Fruit fly (Drosophila melanogaster) whole organism, embryonic: ENCODE results near the gene CG31050.

Source experiments
- CG10543 ChIP-seq: fragments of 200-800 bp; sonication (Bioruptor generic); optimal IDR thresholded peaks from 3 replicates; lab custom pipeline; 2017; ENCODE audit warnings: missing biosample characterization, mild to moderate bottlenecking, missing genetic modification characterization, moderate library complexity
- CG10979 ChIP-seq: fragments of 200-800 bp; sonication (Bioruptor generic); optimal IDR thresholded peaks from 2 replicates; lab custom pipeline; 2018; ENCODE audit warnings: missing biosample characterization, mild to moderate bottlenecking, missing genetic modification characterization, moderate library complexity
- CG11247 ChIP-seq: fragments of 200-800 bp; sonication (Bioruptor generic); IDR thresholded peaks from 2 replicates; pipeline ENCODE4 v1.3.6; 2022; ENCODE audit warnings: missing biosample characterization, missing genetic modification characterization
- CG11398 ChIP-seq: fragments of 200-800 bp; sonication (Bioruptor generic); optimal IDR thresholded peaks from 2 replicates; lab custom pipeline; 2016; ENCODE audit warnings: missing biosample characterization, missing genetic modification characterization
- CG11456 ChIP-seq: fragments of 200-800 bp; sonication (Bioruptor generic); IDR thresholded peaks from 3 replicates; pipeline ENCODE4 v1.3.6; 2022; ENCODE audit warnings: missing biosample characterization, missing genetic modification characterization
- CG12391 ChIP-seq: fragments of 200-800 bp; sonication (Bioruptor generic); optimal IDR thresholded peaks from 3 replicates; lab custom pipeline; 2018; ENCODE audit warnings: missing biosample characterization, mild to moderate bottlenecking, missing genetic modification characterization, moderate library complexity
- CG1603 ChIP-seq: fragments of 200-800 bp; sonication (Bioruptor generic); optimal IDR thresholded peaks from 2 replicates; lab custom pipeline; 2019; ENCODE audit warnings: missing biosample characterization, mild to moderate bottlenecking, missing genetic modification characterization, moderate library complexity
- CG17802 ChIP-seq: fragments of 200-800 bp; sonication (Bioruptor generic); optimal IDR thresholded peaks from 2 replicates; lab custom pipeline; 2018; ENCODE audit warnings: missing biosample characterization, mild to moderate bottlenecking, missing genetic modification characterization, moderate library complexity
- CG2116 ChIP-seq: fragments of 200-800 bp; sonication (Bioruptor generic); optimal IDR thresholded peaks from 3 replicates; lab custom pipeline; 2018; ENCODE audit warnings: missing biosample characterization, mild to moderate bottlenecking, missing genetic modification characterization
- CG2875 ChIP-seq: fragments of 200-800 bp; sonication (Bioruptor generic); optimal IDR thresholded peaks from 2 replicates; lab custom pipeline; 2017; ENCODE audit warnings: missing biosample characterization, mild to moderate bottlenecking, missing genetic modification characterization, missing genetic modification reagents
- CG31365 ChIP-seq: fragments of 200-800 bp; sonication (Bioruptor generic); optimal IDR thresholded peaks from 2 replicates; lab custom pipeline; 2018; ENCODE audit warnings: missing biosample characterization, mild to moderate bottlenecking, missing genetic modification characterization
- CG33213 ChIP-seq: fragments of 200-800 bp; sonication (Bioruptor generic); optimal IDR thresholded peaks from 3 replicates; lab custom pipeline; 2016; ENCODE audit warnings: missing biosample characterization, missing genetic modification characterization
- CG8281 ChIP-seq: fragments of 200-800 bp; sonication (Bioruptor generic); optimal IDR thresholded peaks from 2 replicates; lab custom pipeline; 2018; ENCODE audit warnings: missing biosample characterization, mild to moderate bottlenecking, missing genetic modification characterization, moderate library complexity
- CTCF ChIP-seq: fragments of 200-800 bp; sonication (Bioruptor generic); optimal IDR thresholded peaks from 2 replicates; lab custom pipeline; 2017; ENCODE audit warnings: missing biosample characterization, mild to moderate bottlenecking, missing genetic modification characterization, moderate library complexity
- D ChIP-seq, 2 experiments: fragments of 200-800 bp in 1 of 2; fragments of >200 bp in 1 of 2; sonication (Bioruptor generic) in 1 of 2; optimal IDR thresholded peaks; 2 replicates in 1 of 2; 3 replicates in 1 of 2; lab custom pipeline; 2017; ENCODE audit warnings: mild to moderate bottlenecking in 1 of 2, missing biosample characterization in 1 of 2, missing genetic modification characterization in 1 of 2, missing genetic modification reagents in 1 of 2
- Dbx ChIP-seq: fragments of 200-800 bp; sonication (Bioruptor generic); IDR thresholded peaks from 3 replicates; pipeline ENCODE4 v1.3.6; 2022; ENCODE audit warnings: missing biosample characterization, missing genetic modification characterization
- Dp ChIP-seq: fragments of 200-800 bp; sonication (Bioruptor generic); optimal IDR thresholded peaks from 2 replicates; lab custom pipeline; 2018; ENCODE audit warnings: missing biosample characterization, mild to moderate bottlenecking, missing genetic modification characterization, moderate library complexity
- E2f2 ChIP-seq: fragments of 200-800 bp; sonication (Bioruptor generic); IDR thresholded peaks from 2 replicates; pipeline ENCODE4 v1.3.6; 2022; ENCODE audit warnings: missing biosample characterization, missing genetic modification characterization
- HLHmδ ChIP-seq: fragments of 200-800 bp; sonication (Bioruptor generic); optimal IDR thresholded peaks from 2 replicates; lab custom pipeline; 2018; ENCODE audit warnings: missing biosample characterization, mild to moderate bottlenecking, missing genetic modification characterization, moderate library complexity
- HmgZ ChIP-seq: fragments of 200-800 bp; sonication (Bioruptor generic); optimal IDR thresholded peaks from 2 replicates; lab custom pipeline; 2018; ENCODE audit warnings: missing biosample characterization, mild to moderate bottlenecking, missing genetic modification characterization
- Med ChIP-seq: fragments of 200-800 bp; sonication (Bioruptor generic); peaks from one replicate; lab custom pipeline; 2016; ENCODE audit warnings: missing biosample characterization, missing genetic modification characterization, mild to moderate bottlenecking, inconsistent platforms, moderate library complexity
- Mrtf ChIP-seq: fragments of 200-800 bp; sonication (Bioruptor generic); IDR thresholded peaks from 3 replicates; pipeline ENCODE4 v1.3.6; 2022; ENCODE audit warnings: missing biosample characterization, missing genetic modification characterization
- NC2β ChIP-seq: fragments of 200-800 bp; sonication (Bioruptor generic); optimal IDR thresholded peaks from 2 replicates; lab custom pipeline; 2016; ENCODE audit warnings: missing biosample characterization, missing genetic modification characterization
- NFAT ChIP-seq: fragments of 200-800 bp; sonication (Bioruptor generic); IDR thresholded peaks from 2 replicates; pipeline ENCODE4 v1.3.6; 2022; ENCODE audit warnings: missing biosample characterization, missing genetic modification characterization
- Pdp1 ChIP-seq, 2 experiments: fragments of 200-800 bp; sonication (Bioruptor generic); optimal IDR thresholded peaks; 3 replicates each; lab custom pipeline; 2016; ENCODE audit warnings: missing biosample characterization in 2 of 2, missing genetic modification characterization in 2 of 2, mild to moderate bottlenecking in 1 of 2, moderate library complexity in 1 of 2
- Rfx ChIP-seq: fragments of 200-800 bp; sonication (Bioruptor generic); IDR thresholded peaks from 2 replicates; pipeline ENCODE4 v1.3.6; 2022; ENCODE audit warnings: missing biosample characterization, missing genetic modification characterization
- Sox100B ChIP-seq: fragments of 200-800 bp; sonication (Bioruptor generic); optimal IDR thresholded peaks from 3 replicates; lab custom pipeline; 2018; ENCODE audit warnings: missing biosample characterization, mild to moderate bottlenecking, missing genetic modification characterization
- aop ChIP-seq: fragments of 200-800 bp; sonication (Bioruptor generic); IDR thresholded peaks from 2 replicates; pipeline ENCODE4 v1.3.6; 2022; ENCODE audit warnings: missing biosample characterization, missing genetic modification characterization
- caup ChIP-seq: fragments of 200-800 bp; sonication (Bioruptor generic); optimal IDR thresholded peaks from 3 replicates; lab custom pipeline; 2017; ENCODE audit warnings: missing biosample characterization, mild to moderate bottlenecking, missing genetic modification characterization, moderate library complexity; ENCODE audit not compliant: severe bottlenecking
- crol ChIP-seq: fragments of 200-800 bp; sonication (Bioruptor generic); IDR thresholded peaks from 2 replicates; pipeline ENCODE4 v1.3.6; 2022; ENCODE audit warnings: missing biosample characterization, missing genetic modification characterization
- gfzf ChIP-seq: fragments of 200-800 bp; sonication (Bioruptor generic); optimal IDR thresholded peaks from 2 replicates; lab custom pipeline; 2016; ENCODE audit warnings: missing biosample characterization, mild to moderate bottlenecking, missing genetic modification characterization, moderate library complexity
- klu ChIP-seq: fragments of 200-800 bp; sonication (Bioruptor generic); IDR thresholded peaks from 2 replicates; pipeline ENCODE4 v1.3.6; 2022; ENCODE audit warnings: missing biosample characterization, missing genetic modification characterization
- lab ChIP-seq: fragments of 200-800 bp; sonication (Bioruptor generic); optimal IDR thresholded peaks from 3 replicates; lab custom pipeline; 2017; ENCODE audit warnings: missing biosample characterization, missing genetic modification characterization, mild to moderate bottlenecking, moderate library complexity, missing genetic modification reagents
- lov ChIP-seq, 2 experiments: fragments of 200-800 bp in 1 of 2; fragments of >200 bp in 1 of 2; sonication (Bioruptor generic) in 1 of 2; IDR thresholded peaks in 1 of 2; optimal IDR thresholded peaks in 1 of 2; 2 replicates in 1 of 2; 3 replicates in 1 of 2; pipeline versions ENCODE4 v1.3.6 to Lab custom; 2017 to 2022; ENCODE audit warnings: missing biosample characterization in 1 of 2, missing genetic modification characterization in 1 of 2
- nmo ChIP-seq: fragments of 200-800 bp; sonication (Bioruptor generic); optimal IDR thresholded peaks from 2 replicates; lab custom pipeline; 2018; ENCODE audit warnings: missing biosample characterization, mild to moderate bottlenecking, missing genetic modification characterization, moderate library complexity
- oc ChIP-seq: fragments of 200-800 bp; sonication (Bioruptor generic); optimal IDR thresholded peaks from 2 replicates; lab custom pipeline; 2018; ENCODE audit warnings: missing biosample characterization, mild to moderate bottlenecking, missing genetic modification characterization, moderate library complexity
- onecut ChIP-seq: fragments of 200-800 bp; sonication (Bioruptor generic); IDR thresholded peaks from 2 replicates; pipeline ENCODE4 v1.3.6; 2022; ENCODE audit warnings: missing biosample characterization, missing genetic modification characterization
- pan ChIP-seq, 4 experiments: fragments of >200 bp in 3 of 4; fragments of 200-800 bp in 1 of 4; sonication (Bioruptor generic) in 1 of 4; optimal IDR thresholded peaks in 3 of 4; IDR thresholded peaks in 1 of 4; 2 replicates each; pipeline versions ENCODE4 v1.3.6 to Lab custom; 2017 to 2022; ENCODE audit warnings: missing biosample characterization in 2 of 4, missing genetic modification characterization in 2 of 4, mixed read lengths in 1 of 4
- repo ChIP-seq: fragments of 200-800 bp; sonication (Bioruptor generic); optimal IDR thresholded peaks from 2 replicates; lab custom pipeline; 2016; ENCODE audit warnings: missing biosample characterization, missing genetic modification characterization
- ro ChIP-seq: fragments of 200-800 bp; sonication (Bioruptor generic); IDR thresholded peaks from 2 replicates; pipeline ENCODE4 v1.3.6; 2022; ENCODE audit warnings: missing biosample characterization, missing genetic modification characterization
- sens ChIP-seq: fragments of 200-800 bp; sonication (Bioruptor generic); peaks from one replicate; lab custom pipeline; 2016; ENCODE audit warnings: missing biosample characterization, missing genetic modification characterization
- sr ChIP-seq: fragments of 200-800 bp; sonication (Bioruptor generic); IDR thresholded peaks from 3 replicates; pipeline ENCODE4 v1.3.6; 2022; ENCODE audit warnings: missing biosample characterization, missing genetic modification characterization
- ssp ChIP-seq: fragments of 200-800 bp; sonication (Bioruptor generic); IDR thresholded peaks from 2 replicates; pipeline ENCODE4 v1.3.6; 2022; ENCODE audit warnings: missing biosample characterization, missing genetic modification characterization
- toy ChIP-seq: fragments of 200-800 bp; sonication (Bioruptor generic); IDR thresholded peaks from 2 replicates; pipeline ENCODE4 v1.3.6; 2022; ENCODE audit warnings: missing biosample characterization, missing genetic modification characterization
- vvl ChIP-seq: fragments of 200-800 bp; sonication (Bioruptor generic); IDR thresholded peaks from 2 replicates; pipeline ENCODE4 v1.3.6; 2022; ENCODE audit warnings: missing biosample characterization, missing genetic modification characterization
- zfh2 ChIP-seq: fragments of 200-800 bp; sonication (Bioruptor generic); optimal IDR thresholded peaks from 2 replicates; lab custom pipeline; 2016; ENCODE audit warnings: missing biosample characterization, missing genetic modification characterization

Gene CG31050

DNA sequence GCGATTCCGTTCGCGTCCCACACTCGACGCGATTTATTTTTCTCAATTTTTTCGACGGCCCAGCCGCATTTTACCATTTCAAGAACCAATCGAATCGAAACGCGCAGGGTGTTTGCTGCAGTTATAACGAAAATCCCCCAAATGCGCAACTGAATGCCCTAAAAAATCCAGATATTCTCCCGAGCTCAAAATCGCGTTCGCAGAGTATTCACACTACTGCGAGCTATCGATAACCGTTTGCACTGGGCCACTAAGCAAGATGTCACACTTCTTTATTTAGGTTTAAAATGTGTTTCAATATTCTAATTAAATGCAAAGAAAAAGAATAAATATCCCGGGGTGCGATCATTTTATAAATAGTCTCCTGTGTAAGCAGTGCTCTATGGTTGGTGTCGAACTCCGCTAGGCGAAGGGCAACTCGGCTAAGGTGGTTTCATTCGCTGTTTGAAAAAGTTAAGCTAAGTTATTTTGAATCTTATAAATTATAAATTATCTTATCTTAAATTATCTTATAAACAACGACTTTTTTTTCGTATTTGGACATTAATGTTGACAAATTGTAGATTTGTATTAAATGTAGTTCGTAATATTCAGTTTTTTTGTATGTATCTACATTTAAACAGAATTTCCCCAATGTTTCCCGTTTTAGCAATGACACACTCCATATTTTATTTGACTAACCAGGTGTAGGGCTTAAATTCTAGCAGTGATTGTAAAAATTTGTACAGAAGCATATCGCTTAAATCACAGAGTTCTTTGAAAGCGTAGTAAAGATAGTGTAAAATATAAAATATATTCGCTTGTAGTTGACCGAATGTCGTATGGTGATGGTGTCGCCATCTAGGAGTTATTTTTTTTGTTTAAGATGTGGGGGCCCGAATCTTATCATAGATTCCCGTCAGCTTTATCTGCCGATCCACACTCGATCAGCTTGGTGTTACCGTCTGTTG, 15.0 kb downstream of the CG31050 start, which contains the start of gene CG10011 (continued):
- peak; percentile 17 for TF ChIP-seq repo
- peak; percentile 33 for TF ChIP-seq CG10979
- TF ChIP-seq CG33213: peak; percentile 3
- peak; percentile 49 for TF ChIP-seq HmgZ (tag; lab: Kevin White, UChicago)
- TF ChIP-seq oc (tag; lab: Kevin White, UChicago): no peak
- no peak for TF ChIP-seq CG10543
- peak; percentile 28; the same call in 1 of the 2 replicates for TF ChIP-seq Rfx (GFP tag; lab: Robert Waterston, UW)
- TF ChIP-seq ro (GFP tag; lab: Robert Waterston, UW): no peak
- 0 out of 3 replicates have a peak, but pooled peaks have one; percentile 33 for TF ChIP-seq Dbx (GFP tag; lab: Robert Waterston, UW)
- TF ChIP-seq CG12391 (tag; lab: Kevin White, UChicago): peak; percentile 6
- TF ChIP-seq Pdp1 (GFP tag; optimal IDR thresholded peaks at IDR 0.05; lab: Kevin White, UChicago): peak in 1 of 2 experiments; percentile 16
- peak; percentile 93 for TF ChIP-seq CTCF (GFP tag; lab: Kevin White, UChicago)
- no peak for TF ChIP-seq lov (optimal IDR thresholded peaks at IDR 0.05; lab: Kevin White, UChicago)
- TF ChIP-seq lov (GFP tag; IDR thresholded peaks at IDR 0.05; lab: Robert Waterston, UW): 0 out of 3 replicates have a peak, but pooled peaks have one; percentile 37
- TF ChIP-seq zfh2 (GFP tag; lab: Kevin White, UChicago): no peak
- TF ChIP-seq CG2116: no peak
- peak; percentile 82 for TF ChIP-seq CG1603 (tag; lab: Kevin White, UChicago)
- no peak for TF ChIP-seq Mrtf (GFP tag; lab: Robert Waterston, UW)
- no peak for TF ChIP-seq klu (GFP tag; lab: Robert Waterston, UW)
- TF ChIP-seq crol (GFP tag; lab: Robert Waterston, UW): no peak
- 0 out of 2 replicates have a peak, but pooled peaks have one; percentile 7 for TF ChIP-seq NFAT (GFP tag; lab: Robert Waterston, UW)
- TF ChIP-seq Sox100B: no peak
- TF ChIP-seq HLHmδ (GFP tag; lab: Kevin White, UChicago): peak; percentile 19
- TF ChIP-seq E2f2 (GFP tag; lab: Robert Waterston, UW): peak; percentile 32; the same call in 1 of the 2 replicates
- TF ChIP-seq ssp (GFP tag; lab: Robert Waterston, UW): peak; percentile 83
- no peak for TF ChIP-seq aop
- no peak for TF ChIP-seq toy (GFP tag; lab: Robert Waterston, UW)
- TF ChIP-seq CG31365 (tag; lab: Kevin White, UChicago): peak; percentile 91
- peak; percentile 38 for TF ChIP-seq D (optimal IDR thresholded peaks at IDR 0.05; lab: Kevin White, UChicago)
- TF ChIP-seq D (GFP tag; optimal IDR thresholded peaks at IDR 0.05; lab: Kevin White, UChicago): no peak
- peak; percentile 96 for TF ChIP-seq gfzf (GFP tag; lab: Kevin White, UChicago)
- TF ChIP-seq CG8281: no peak
- TF ChIP-seq lab (GFP tag; lab: Kevin White, UChicago): no peak
- TF ChIP-seq nmo (GFP tag; lab: Kevin White, UChicago): peak; percentile 34
- no peak for TF ChIP-seq caup (GFP tag; lab: Kevin White, UChicago)
- TF ChIP-seq Med (GFP tag; lab: Kevin White, UChicago): peak; percentile 82
- TF ChIP-seq CG11247 (GFP tag; lab: Robert Waterston, UW): no peak
- TF ChIP-seq Dp (GFP tag; lab: Kevin White, UChicago): peak; percentile 10
- 0 out of 3 replicates have a peak, but pooled peaks have one; percentile 23 for TF ChIP-seq CG11456
- TF ChIP-seq vvl (GFP tag; lab: Robert Waterston, UW): 0 out of 2 replicates have a peak, but pooled peaks have one; percentile 25
- TF ChIP-seq sr (GFP tag; lab: Robert Waterston, UW): 0 out of 3 replicates have a peak, but pooled peaks have one; percentile 22
- peak; percentile 36 for TF ChIP-seq NC2β
- peak; percentile 79 for TF ChIP-seq sens (GFP tag; lab: Kevin White, UChicago)
- TF ChIP-seq pan (optimal IDR thresholded peaks at IDR 0.05; lab: Kevin White, UChicago): no peak
- TF ChIP-seq pan (GFP tag; optimal IDR thresholded peaks at IDR 0.05 in 1 of 2, IDR thresholded peaks at IDR 0.05 in 1 of 2): peak in 1 of 2 experiments; percentile 43
- TF ChIP-seq CG17802: peak; percentile 60
- TF ChIP-seq CG11398 (GFP tag; lab: Kevin White, UChicago): no peak
- peak; percentile 34 for TF ChIP-seq CG2875
- TF ChIP-seq onecut (GFP tag; lab: Robert Waterston, UW): peak; percentile 37
